Fruit fly (Drosophila melanogaster) whole organism, embryonic: ENCODE measurements around the gene fbl.

Experiments used
- Atf3 ChIP-seq: fragments of 200-800 bp; sonication (Bioruptor generic); optimal IDR thresholded peaks from 3 replicates; lab custom pipeline; 2016; ENCODE audit warnings: missing biosample characterization, missing genetic modification characterization
- CG10565 ChIP-seq: fragments of 200-800 bp; sonication (Bioruptor generic); optimal IDR thresholded peaks from 3 replicates; lab custom pipeline; 2016; ENCODE audit warnings: missing biosample characterization, mild to moderate bottlenecking, missing genetic modification characterization
- CG11085 ChIP-seq: fragments of 200-800 bp; sonication (Bioruptor generic); IDR thresholded peaks from 2 replicates; pipeline ENCODE4 v1.3.6; 2022; ENCODE audit warnings: missing biosample characterization, missing genetic modification characterization
- CG13123 ChIP-seq: fragments of 200-800 bp; sonication (Bioruptor generic); optimal IDR thresholded peaks from 2 replicates; lab custom pipeline; 2016; ENCODE audit warnings: missing biosample characterization, missing genetic modification characterization
- CG14710 ChIP-seq: fragments of 200-800 bp; sonication (Bioruptor generic); optimal IDR thresholded peaks from 3 replicates; lab custom pipeline; 2019; ENCODE audit warnings: missing biosample characterization, mild to moderate bottlenecking, missing genetic modification characterization, moderate library complexity
- CG15479 ChIP-seq: fragments of 200-800 bp; sonication (Bioruptor generic); optimal IDR thresholded peaks from 3 replicates; lab custom pipeline; 2019; ENCODE audit warnings: missing biosample characterization, mild to moderate bottlenecking, missing genetic modification characterization, moderate library complexity
- CG17186 ChIP-seq: fragments of 200-800 bp; sonication (Bioruptor generic); optimal IDR thresholded peaks from 3 replicates; lab custom pipeline; 2017; ENCODE audit warnings: missing biosample characterization, missing genetic modification reagents, missing genetic modification characterization
- CG18011 ChIP-seq: fragments of 200-800 bp; sonication (Bioruptor generic); optimal IDR thresholded peaks from 2 replicates; lab custom pipeline; 2017; ENCODE audit warnings: missing biosample characterization, missing genetic modification characterization, mild to moderate bottlenecking, moderate library complexity, missing genotype
- CG1832 ChIP-seq: fragments of 200-800 bp; sonication (Bioruptor generic); optimal IDR thresholded peaks from 2 replicates; lab custom pipeline; 2017; ENCODE audit warnings: missing biosample characterization, mild to moderate bottlenecking, missing genetic modification characterization, inconsistent platforms
- CG32532 ChIP-seq: fragments of 200-800 bp; sonication (Bioruptor generic); IDR thresholded peaks from 2 replicates; pipeline ENCODE4 v1.3.6; 2022; ENCODE audit warnings: missing biosample characterization, missing genetic modification characterization
- CG34422 ChIP-seq: fragments of 200-800 bp; sonication (Bioruptor generic); IDR thresholded peaks from 3 replicates; pipeline ENCODE4 v1.3.6; 2022; ENCODE audit warnings: missing biosample characterization, missing genetic modification characterization
- CG4360 ChIP-seq: fragments of 200-800 bp; sonication (Bioruptor generic); IDR thresholded peaks from 2 replicates; pipeline ENCODE4 v1.3.6; 2022; ENCODE audit warnings: missing biosample characterization, missing genetic modification characterization
- CG4617 ChIP-seq: fragments of 200-800 bp; sonication (Bioruptor generic); optimal IDR thresholded peaks from 3 replicates; lab custom pipeline; 2016; ENCODE audit warnings: missing biosample characterization, missing genetic modification characterization, borderline replicate concordance
- CG7745 ChIP-seq: fragments of 200-800 bp; sonication (Bioruptor generic); optimal IDR thresholded peaks from 2 replicates; lab custom pipeline; 2018; ENCODE audit warnings: missing biosample characterization, mild to moderate bottlenecking, missing genetic modification characterization, moderate library complexity
- CG8281 ChIP-seq: fragments of 200-800 bp; sonication (Bioruptor generic); optimal IDR thresholded peaks from 2 replicates; lab custom pipeline; 2018; ENCODE audit warnings: missing biosample characterization, mild to moderate bottlenecking, missing genetic modification characterization, moderate library complexity
- CG8924 ChIP-seq: fragments of 200-800 bp; optimal IDR thresholded peaks from 3 replicates; lab custom pipeline; 2019; ENCODE audit warnings: missing biosample characterization, mild to moderate bottlenecking, missing genetic modification characterization, moderate library complexity
- Camta ChIP-seq: fragments of 200-800 bp; sonication (Bioruptor generic); optimal IDR thresholded peaks from 2 replicates; lab custom pipeline; 2016; ENCODE audit warnings: missing biosample characterization, missing genetic modification characterization
- Deaf1 ChIP-seq: fragments of 200-800 bp; optimal IDR thresholded peaks from 3 replicates; lab custom pipeline; 2019; ENCODE audit warnings: missing biosample characterization, mild to moderate bottlenecking, missing genetic modification characterization, moderate library complexity
- Doc2 ChIP-seq: fragments of 200-800 bp; sonication (Bioruptor generic); IDR thresholded peaks from 2 replicates; pipeline ENCODE4 v1.3.6; 2022; ENCODE audit warnings: missing biosample characterization, missing genetic modification characterization
- E2f1 ChIP-seq: fragments of 200-800 bp; sonication (Bioruptor generic); IDR thresholded peaks from 2 replicates; pipeline ENCODE4 v1.3.6; 2022; ENCODE audit warnings: missing biosample characterization, missing genetic modification characterization
- HLHmδ ChIP-seq: fragments of 200-800 bp; sonication (Bioruptor generic); optimal IDR thresholded peaks from 2 replicates; lab custom pipeline; 2018; ENCODE audit warnings: missing biosample characterization, mild to moderate bottlenecking, missing genetic modification characterization, moderate library complexity
- Hr39 ChIP-seq: fragments of >200 bp; optimal IDR thresholded peaks from 2 replicates; lab custom pipeline; 2017
- MESR4 ChIP-seq: fragments of 200-800 bp; sonication (Bioruptor generic); optimal IDR thresholded peaks from 2 replicates; lab custom pipeline; 2018; ENCODE audit warnings: missing biosample characterization, mild to moderate bottlenecking, missing genetic modification characterization, moderate library complexity
- Nf-YC ChIP-seq: fragments of 200-800 bp; optimal IDR thresholded peaks from 3 replicates; lab custom pipeline; 2019; ENCODE audit warnings: missing biosample characterization, mild to moderate bottlenecking, missing genetic modification characterization, moderate library complexity
- Oaz ChIP-seq: fragments of 200-800 bp; sonication (Bioruptor generic); IDR thresholded peaks from 2 replicates; pipeline ENCODE4 v1.3.6; 2022; ENCODE audit warnings: missing biosample characterization, missing genetic modification characterization
- Opbp ChIP-seq: fragments of 200-800 bp; sonication (Bioruptor generic); IDR thresholded peaks from 3 replicates; pipeline ENCODE4 v1.3.6; 2022; ENCODE audit warnings: missing biosample characterization, missing genetic modification characterization; ENCODE audit not compliant: partially characterized antibody
- Optix ChIP-seq: fragments of 200-800 bp; sonication (Bioruptor generic); IDR thresholded peaks from 3 replicates; pipeline ENCODE4 v1.3.6; 2022; ENCODE audit warnings: missing biosample characterization, missing genetic modification characterization
- Poxn ChIP-seq: fragments of 200-800 bp; sonication (Bioruptor generic); IDR thresholded peaks from 2 replicates; pipeline ENCODE4 v1.3.6; 2022; ENCODE audit warnings: missing biosample characterization, missing genetic modification characterization
- Side ChIP-seq: fragments of 200-800 bp; sonication (Bioruptor generic); optimal IDR thresholded peaks from 2 replicates; lab custom pipeline; 2016; ENCODE audit warnings: missing biosample characterization, missing genetic modification characterization
- Ssrp ChIP-seq: fragments of 200-800 bp; sonication (Bioruptor generic); optimal IDR thresholded peaks from 2 replicates; lab custom pipeline; 2018; ENCODE audit warnings: missing biosample characterization, mild to moderate bottlenecking, missing genetic modification characterization, moderate library complexity
- Stat92E ChIP-seq, 3 experiments: fragments of >200 bp in 2 of 3; fragments of 200-800 bp in 1 of 3; sonication (Bioruptor generic) in 1 of 3; optimal IDR thresholded peaks; 2 replicates each; lab custom pipeline; 2017 to 2019; ENCODE audit warnings: missing biosample characterization in 3 of 3, missing genetic modification characterization in 3 of 3, mild to moderate bottlenecking in 1 of 3, moderate library complexity in 1 of 3
- bsh ChIP-seq, 2 experiments: fragments of 200-800 bp; sonication (Bioruptor generic); optimal IDR thresholded peaks; 2 replicates each; lab custom pipeline; 2017 to 2018; ENCODE audit warnings: mild to moderate bottlenecking in 2 of 2, missing biosample characterization in 2 of 2, missing genetic modification characterization in 2 of 2, moderate library complexity in 1 of 2
- crp ChIP-seq, 2 experiments: fragments of 200-800 bp; sonication (Bioruptor generic); optimal IDR thresholded peaks; 2 replicates in 1 of 2; 3 replicates in 1 of 2; lab custom pipeline; 2017; ENCODE audit warnings: missing biosample characterization in 2 of 2, missing genetic modification characterization in 2 of 2, mild to moderate bottlenecking in 1 of 2, moderate library complexity in 1 of 2
- esg ChIP-seq: fragments of 200-800 bp; sonication (Bioruptor generic); conservative IDR thresholded peaks from 2 replicates; pipeline ENCODE4 v1.3.6; 2022; ENCODE audit warnings: missing biosample characterization, missing genetic modification characterization
- grn ChIP-seq: fragments of 200-800 bp; sonication (Bioruptor generic); optimal IDR thresholded peaks from 3 replicates; lab custom pipeline; 2017; ENCODE audit warnings: missing biosample characterization, missing genetic modification characterization
- gsb ChIP-seq: fragments of 200-800 bp; sonication (Bioruptor generic); IDR thresholded peaks from 2 replicates; pipeline ENCODE4 v1.3.6; 2022; ENCODE audit warnings: missing biosample characterization, missing genetic modification characterization
- hbn ChIP-seq: fragments of 200-800 bp; sonication (Bioruptor generic); IDR thresholded peaks from 2 replicates; pipeline ENCODE4 v1.3.6; 2022; ENCODE audit warnings: missing biosample characterization, missing genetic modification characterization; ENCODE audit not compliant: partially characterized antibody
- klu ChIP-seq: fragments of 200-800 bp; sonication (Bioruptor generic); IDR thresholded peaks from 2 replicates; pipeline ENCODE4 v1.3.6; 2022; ENCODE audit warnings: missing biosample characterization, missing genetic modification characterization
- lbe ChIP-seq: fragments of 200-800 bp; sonication (Bioruptor generic); optimal IDR thresholded peaks from 2 replicates; lab custom pipeline; 2016; ENCODE audit warnings: missing biosample characterization, mild to moderate bottlenecking, missing genetic modification characterization
- nerfin-1 ChIP-seq: fragments of 200-800 bp; sonication (Bioruptor generic); optimal IDR thresholded peaks from 3 replicates; lab custom pipeline; 2019; ENCODE audit warnings: missing biosample characterization, mild to moderate bottlenecking, missing genetic modification characterization, moderate library complexity
- nerfin-2 ChIP-seq: fragments of 200-800 bp; sonication (Bioruptor generic); IDR thresholded peaks from 2 replicates; pipeline ENCODE4 v1.3.6; 2022; ENCODE audit warnings: missing biosample characterization, missing genetic modification characterization; ENCODE audit not compliant: partially characterized antibody
- nom ChIP-seq: fragments of 200-800 bp; sonication (Bioruptor generic); optimal IDR thresholded peaks from 2 replicates; lab custom pipeline; 2017; ENCODE audit warnings: missing biosample characterization, missing genetic modification characterization, mild to moderate bottlenecking, moderate library complexity, missing genetic modification reagents
- odd ChIP-seq: fragments of 200-800 bp; sonication (Bioruptor generic); optimal IDR thresholded peaks from 2 replicates; lab custom pipeline; 2017; ENCODE audit warnings: missing biosample characterization, mild to moderate bottlenecking, missing genetic modification characterization
- pan ChIP-seq, 4 experiments: fragments of >200 bp in 3 of 4; fragments of 200-800 bp in 1 of 4; sonication (Bioruptor generic) in 1 of 4; optimal IDR thresholded peaks in 3 of 4; IDR thresholded peaks in 1 of 4; 2 replicates each; pipeline versions ENCODE4 v1.3.6 to Lab custom; 2017 to 2022; ENCODE audit warnings: missing biosample characterization in 2 of 4, missing genetic modification characterization in 2 of 4, mixed read lengths in 1 of 4
- repo ChIP-seq: fragments of 200-800 bp; sonication (Bioruptor generic); optimal IDR thresholded peaks from 2 replicates; lab custom pipeline; 2016; ENCODE audit warnings: missing biosample characterization, missing genetic modification characterization
- sd ChIP-seq: fragments of 200-800 bp; sonication (Bioruptor generic); optimal IDR thresholded peaks from 3 replicates; lab custom pipeline; 2018; ENCODE audit warnings: missing biosample characterization, mild to moderate bottlenecking, missing genetic modification characterization, moderate library complexity
- tx ChIP-seq: fragments of 200-800 bp; sonication (Bioruptor generic); optimal IDR thresholded peaks from 2 replicates; lab custom pipeline; 2016; ENCODE audit warnings: missing biosample characterization, missing genetic modification characterization
- zen ChIP-seq: fragments of 200-800 bp; sonication (Bioruptor generic); optimal IDR thresholded peaks from 3 replicates; lab custom pipeline; 2018; ENCODE audit warnings: missing biosample characterization, mild to moderate bottlenecking, missing genetic modification characterization, moderate library complexity

fbl gene

dm6 chr3L:20399550-20400109 lies 15.4 kb downstream of the fbl start (continued):
- TF ChIP-seq klu (GFP tag; lab: Robert Waterston, UW) (peak; percentile 82), CG8924 (tag; lab: Kevin White, UChicago) (peak; percentile 93), esg (GFP tag; lab: Robert Waterston, UW) (peak; percentile 72), pan (optimal IDR thresholded peaks at IDR 0.05; lab: Kevin White, UChicago) (no peak), pan (GFP tag; optimal IDR thresholded peaks at IDR 0.05 in 1 of 2, IDR thresholded peaks at IDR 0.05 in 1 of 2) (peak in 1 of 2 experiments; percentile 89), Atf3 (peak; percentile 69), CG7745 (tag; lab: Kevin White, UChicago) (no peak), odd (GFP tag; lab: Kevin White, UChicago) (peak; percentile 90), CG14710 (tag; lab: Kevin White, UChicago) (peak; percentile 72), grn (GFP tag; lab: Kevin White, UChicago) (no peak), CG34422 (GFP tag; lab: Robert Waterston, UW) (peak; percentile 86), MESR4 (GFP tag; lab: Kevin White, UChicago) (peak; percentile 12), gsb (GFP tag; lab: Robert Waterston, UW) (peak; percentile 87), CG4360 (no peak), tx (GFP tag; lab: Kevin White, UChicago) (peak; percentile 74), Deaf1 (peak; percentile 73), lbe (GFP tag; lab: Kevin White, UChicago) (peak; percentile 81), CG32532 (GFP tag; lab: Robert Waterston, UW) (peak; percentile 91), Hr39 (lab: Kevin White, UChicago) (no peak), Optix (GFP tag; lab: Robert Waterston, UW) (peak; percentile 64; the same call in 1 of the 3 replicates), crp (GFP tag; optimal IDR thresholded peaks at IDR 0.05; lab: Kevin White, UChicago) (peak in 1 of 2 experiments; percentile 46), CG13123 (GFP tag; lab: Kevin White, UChicago) (peak; percentile 67), CG15479 (GFP tag; lab: Kevin White, UChicago) (peak; percentile 7), Ssrp (tag; lab: Kevin White, UChicago) (peak; percentile 83), CG10565 (GFP tag; lab: Kevin White, UChicago) (no peak), Oaz (GFP tag; lab: Robert Waterston, UW) (peak; percentile 69), CG8281 (tag; lab: Kevin White, UChicago) (peak; percentile 80), bsh (GFP tag; optimal IDR thresholded peaks at IDR 0.05; lab: Kevin White, UChicago) (peak; percentile 82 to 86), Doc2 (GFP tag; lab: Robert Waterston, UW) (no peak), Nf-YC (tag; lab: Kevin White, UChicago) (peak; percentile 82), Camta (GFP tag; lab: Kevin White, UChicago) (peak; percentile 72), CG18011 (peak; percentile 65), HLHmδ (no peak), hbn (GFP tag; lab: Robert Waterston, UW) (no peak), CG1832 (no peak), sd (tag; lab: Kevin White, UChicago) (peak; percentile 85), nom (GFP tag; lab: Kevin White, UChicago) (peak; percentile 78), repo (GFP tag; lab: Kevin White, UChicago) (peak; percentile 7), Side (GFP tag; lab: Kevin White, UChicago) (peak; percentile 67), Opbp (no peak), nerfin-2 (GFP tag; lab: Robert Waterston, UW) (no peak), CG4617 (GFP tag; lab: Kevin White, UChicago) (peak; percentile 63), CG17186 (GFP tag; lab: Kevin White, UChicago) (peak; percentile 29), E2f1 (GFP tag; lab: Robert Waterston, UW) (peak; percentile 84), CG11085 (peak; percentile 77), Stat92E (GFP tag; optimal IDR thresholded peaks at IDR 0.05; lab: Kevin White, UChicago) (no peak), Poxn (GFP tag; lab: Robert Waterston, UW) (peak; percentile 19; the same call in 1 of the 2 replicates), zen (peak; percentile 72), nerfin-1 (tag; lab: Kevin White, UChicago) (peak; percentile 87)
